Worm (Caenorhabditis elegans) whole organism, L4 larva: Measurements from ENCODE around the gene sand-1.

ENCODE experiments used
- F10B5.3 ChIP-seq: sonication (generic microtip); optimal IDR thresholded peaks from 2 replicates; lab custom pipeline; 2016; ENCODE audit warnings: mild to moderate bottlenecking, missing genetic modification characterization, missing compliant biosample characterization
- F44E2.7 ChIP-seq: fragments of 200-800 bp; sonication (Bioruptor generic); IDR thresholded peaks from 2 replicates; pipeline ENCODE4 v2.1.2; 2022; ENCODE audit warnings: missing genetic modification characterization, missing compliant biosample characterization
- F49E8.2 ChIP-seq: sonication (generic microtip); optimal IDR thresholded peaks from 2 replicates; lab custom pipeline; 2016; ENCODE audit warnings: missing compliant biosample characterization, mild to moderate bottlenecking, missing genetic modification characterization, borderline replicate concordance
- R02D3.7 ChIP-seq: fragments of 150-350 bp; sonication (generic microtip); optimal IDR thresholded peaks from 3 replicates; lab custom pipeline; 2014; ENCODE audit warnings: missing biosample characterization, missing genetic modification characterization
- T26A8.4 ChIP-seq: fragments of 200-800 bp; sonication (Bioruptor generic); IDR thresholded peaks from 2 replicates; pipeline ENCODE4 v1.3.6; 2022; ENCODE audit warnings: missing genetic modification characterization, missing compliant biosample characterization
- Y75B8A.6 ChIP-seq: fragments of 200-800 bp; sonication (Bioruptor generic); IDR thresholded peaks from 2 replicates; pipeline ENCODE4 v1.3.6; 2022; ENCODE audit warnings: missing genetic modification reagents, missing genetic modification characterization, missing compliant biosample characterization
- ZK337.2 ChIP-seq: fragments of 200-800 bp; sonication (Bioruptor generic); IDR thresholded peaks from 2 replicates; pipeline ENCODE4 v1.3.6; 2022; ENCODE audit warnings: missing genetic modification reagents, missing genetic modification characterization, missing compliant biosample characterization
- ZK546.5 ChIP-seq, 2 experiments: sonication (generic microtip); optimal IDR thresholded peaks; 2 replicates each; lab custom pipeline; 2017; ENCODE audit warnings: missing biosample characterization in 2 of 2, missing genetic modification characterization in 2 of 2
- aha-1 ChIP-seq: fragments of 150-350 bp; peaks from one replicate; lab custom pipeline; 2014; ENCODE audit warnings: missing biosample characterization, missing genetic modification characterization
- ama-1 ChIP-seq: fragments of 150-350 bp; optimal IDR thresholded peaks from 2 replicates; lab custom pipeline; 2014; ENCODE audit warnings: inconsistent platforms, mixed read lengths
- arid-1 ChIP-seq: fragments of 200-800 bp; sonication (Bioruptor generic); conservative IDR thresholded peaks from 2 replicates; pipeline ENCODE4 v1.3.6; 2022; ENCODE audit warnings: missing genetic modification reagents, missing genetic modification characterization, missing compliant biosample characterization
- ceh-20 ChIP-seq: fragments of 200-800 bp; sonication (Bioruptor generic); IDR thresholded peaks from 2 replicates; pipeline ENCODE4 v1.3.6; 2022; ENCODE audit warnings: missing genetic modification reagents, missing genetic modification characterization, missing compliant biosample characterization
- daf-16 ChIP-seq, 3 experiments: sonication (generic microtip); optimal IDR thresholded peaks; 2 replicates each; lab custom pipeline; 2016 to 2017; ENCODE audit warnings: missing genetic modification characterization in 3 of 3, missing genetic modification reagents in 3 of 3, mild to moderate bottlenecking in 2 of 3, missing compliant biosample characterization in 2 of 3, missing biosample characterization in 1 of 3, moderate library complexity in 1 of 3
- dmd-8 ChIP-seq: fragments of 200-800 bp; sonication (Bioruptor generic); IDR thresholded peaks from 2 replicates; pipeline ENCODE4 v1.3.6; 2022; ENCODE audit warnings: missing genetic modification characterization, missing compliant biosample characterization
- dpl-1 ChIP-seq: fragments of 150-350 bp; optimal IDR thresholded peaks from 2 replicates; lab custom pipeline; 2014; ENCODE audit warnings: missing biosample characterization, missing genetic modification reagents, missing genetic modification characterization
- duxl-1 ChIP-seq: sonication (generic microtip); optimal IDR thresholded peaks from 2 replicates; lab custom pipeline; 2016; ENCODE audit warnings: mild to moderate bottlenecking, missing genetic modification characterization, moderate library complexity, missing compliant biosample characterization; ENCODE audit not compliant: poor library complexity
- dve-1 ChIP-seq: sonication (generic microtip); optimal IDR thresholded peaks from 2 replicates; lab custom pipeline; 2017; ENCODE audit warnings: antibody characterized with exemption, mild to moderate bottlenecking, missing genetic modification characterization, missing compliant biosample characterization; ENCODE audit not compliant: insufficient read depth
- fkh-10 ChIP-seq: fragments of 150-350 bp; optimal IDR thresholded peaks from 2 replicates; lab custom pipeline; 2014; ENCODE audit warnings: missing biosample characterization, missing genetic modification reagents, missing genetic modification characterization
- fos-1 ChIP-seq: fragments of 150-350 bp; optimal IDR thresholded peaks from 2 replicates; lab custom pipeline; 2014; ENCODE audit warnings: missing biosample characterization, missing genetic modification characterization
- hlh-30 ChIP-seq: sonication (generic microtip); optimal IDR thresholded peaks from 2 replicates; lab custom pipeline; 2017; ENCODE audit warnings: antibody characterized with exemption, mild to moderate bottlenecking, missing genetic modification characterization, missing compliant biosample characterization; ENCODE audit not compliant: insufficient read depth
- hmg-1.1 ChIP-seq: fragments of 200-800 bp; sonication (Bioruptor generic); IDR thresholded peaks from 2 replicates; pipeline ENCODE4 v1.3.6; 2022; ENCODE audit warnings: missing genetic modification reagents, missing genetic modification characterization, missing compliant biosample characterization
- lin-1 ChIP-seq: fragments of 200-800 bp; sonication (Bioruptor generic); IDR thresholded peaks from 2 replicates; pipeline ENCODE4 v1.3.6; 2022; ENCODE audit warnings: missing genetic modification reagents, missing genetic modification characterization, missing compliant biosample characterization
- lin-13 ChIP-seq: fragments of 150-350 bp; optimal IDR thresholded peaks from 2 replicates; lab custom pipeline; 2014; ENCODE audit warnings: missing biosample characterization, missing genetic modification reagents, missing genetic modification characterization
- lin-29 ChIP-seq: fragments of 200-800 bp; sonication (Bioruptor generic); IDR thresholded peaks from 2 replicates; pipeline ENCODE4 v1.3.6; 2022; ENCODE audit warnings: missing genetic modification reagents, missing genetic modification characterization, missing compliant biosample characterization
- lin-38 ChIP-seq: fragments of 200-800 bp; sonication (Bioruptor generic); IDR thresholded peaks from 2 replicates; pipeline ENCODE4 v1.3.6; 2022; ENCODE audit warnings: missing genetic modification reagents, missing genetic modification characterization, missing compliant biosample characterization
- lsy-2 ChIP-seq, 2 experiments: fragments of 150-350 bp in 1 of 2; sonication (generic microtip) in 1 of 2; optimal IDR thresholded peaks; 2 replicates each; lab custom pipeline; 2014 to 2017; ENCODE audit warnings: missing biosample characterization in 2 of 2, missing genetic modification characterization in 2 of 2
- mdt-29 ChIP-seq: fragments of 200-800 bp; sonication (Bioruptor generic); IDR thresholded peaks from 2 replicates; pipeline ENCODE4 v1.3.6; 2022; ENCODE audit warnings: missing genetic modification reagents, missing genetic modification characterization, missing compliant biosample characterization
- mxl-3 ChIP-seq: fragments of 200-800 bp; sonication (Bioruptor generic); optimal IDR thresholded peaks from 2 replicates; lab custom pipeline; 2018; ENCODE audit warnings: mild to moderate bottlenecking, missing genetic modification characterization, missing compliant biosample characterization
- nhr-102 ChIP-seq: sonication (generic microtip); optimal IDR thresholded peaks from 2 replicates; lab custom pipeline; 2016; ENCODE audit warnings: mild to moderate bottlenecking, missing genetic modification characterization, moderate library complexity, missing compliant biosample characterization
- nhr-111 ChIP-seq: fragments of 200-800 bp; sonication (Bioruptor generic); optimal IDR thresholded peaks from 2 replicates; lab custom pipeline; 2018; ENCODE audit warnings: mild to moderate bottlenecking, missing genetic modification characterization, missing compliant biosample characterization
- nhr-25 ChIP-seq: sonication (generic microtip); optimal IDR thresholded peaks from 2 replicates; lab custom pipeline; 2017; ENCODE audit warnings: missing genetic modification characterization, mild to moderate bottlenecking, missing compliant biosample characterization, antibody characterized with exemption, moderate library complexity, borderline replicate concordance; ENCODE audit not compliant: insufficient read depth
- nhr-28 ChIP-seq: fragments of 150-350 bp; optimal IDR thresholded peaks from 2 replicates; lab custom pipeline; 2014; ENCODE audit warnings: missing biosample characterization, missing genetic modification characterization
- nhr-41 ChIP-seq: fragments of 200-800 bp; sonication (Bioruptor generic); IDR thresholded peaks from 2 replicates; pipeline ENCODE4 v1.3.6; 2022; ENCODE audit warnings: missing genetic modification reagents, missing genetic modification characterization, missing compliant biosample characterization
- nhr-42 ChIP-seq: fragments of 200-800 bp; sonication (Bioruptor generic); IDR thresholded peaks from 2 replicates; pipeline ENCODE4 v1.3.6; 2022; ENCODE audit warnings: missing genetic modification characterization, missing compliant biosample characterization
- nhr-48 ChIP-seq: sonication (generic microtip); optimal IDR thresholded peaks from 2 replicates; lab custom pipeline; 2016; ENCODE audit warnings: mild to moderate bottlenecking, missing genetic modification characterization, missing compliant biosample characterization
- pqm-1 ChIP-seq: sonication (generic microtip); optimal IDR thresholded peaks from 2 replicates; lab custom pipeline; 2017; ENCODE audit warnings: missing biosample characterization, missing genetic modification characterization
- set-16 ChIP-seq: fragments of 200-800 bp; sonication (Bioruptor generic); IDR thresholded peaks from 2 replicates; pipeline ENCODE4 v1.3.6; 2022; ENCODE audit warnings: missing genetic modification reagents, missing genetic modification characterization, missing compliant biosample characterization
- snpc-1.2 ChIP-seq: fragments of 200-800 bp; sonication (Bioruptor generic); IDR thresholded peaks from 2 replicates; pipeline ENCODE4 v1.3.6; 2022; ENCODE audit warnings: missing genetic modification reagents, missing genetic modification characterization, missing compliant biosample characterization
- snpc-4 ChIP-seq: fragments of 150-350 bp; optimal IDR thresholded peaks from 2 replicates; lab custom pipeline; 2014; ENCODE audit warnings: missing biosample characterization, missing genetic modification characterization
- tra-1 ChIP-seq: fragments of 200-800 bp; sonication (Bioruptor generic); IDR thresholded peaks from 2 replicates; pipeline ENCODE4 v1.3.6; 2022; ENCODE audit warnings: missing genetic modification reagents, missing genetic modification characterization, missing compliant biosample characterization
- zfp-2 ChIP-seq: sonication (generic microtip); optimal IDR thresholded peaks from 2 replicates; lab custom pipeline; 2016; ENCODE audit warnings: mild to moderate bottlenecking, missing genetic modification characterization, missing compliant biosample characterization

Gene sand-1

ce11 chrIV:5366567-5366966 lies at the start of gene sand-1:
sand-1 (plus strand) TSS chrIV:5366867.
- TF ChIP-seq ama-1 (peak; percentile 14), nhr-41 (GFP tag; lab: Robert Waterston, UW) (no peak)
- TF ChIP-seq, all 104 proteins: peak for 1

- TF ChIP-seq dmd-8 (no peak), ceh-20 (no peak), dpl-1 (no peak), zfp-2 (tag; lab: Kevin White, UChicago) (no peak), T26A8.4 (peak; percentile 80), hmg-1.1 (no peak), mxl-3 (GFP tag; lab: Kevin White, UChicago) (no peak), nhr-102 (tag; lab: Kevin White, UChicago) (peak; percentile 72), arid-1 (0 out of 2 replicates have a peak, but pooled peaks have one; percentile 18), nhr-25 (peak; percentile 22), R02D3.7 (tag; lab: Kevin White, UChicago) (no peak), snpc-4 (tag; lab: Kevin White, UChicago) (peak; percentile 78), snpc-1.2 (GFP tag; lab: Robert Waterston, UW) (peak; percentile 99), duxl-1 (tag; lab: Kevin White, UChicago) (peak; percentile 69), lin-29 (GFP tag; lab: Robert Waterston, UW) (no peak), dve-1 (tag; lab: Kevin White, UChicago) (peak; percentile 70), tra-1 (GFP tag; lab: Robert Waterston, UW) (no peak), lin-1 (GFP tag; lab: Robert Waterston, UW) (no peak), hlh-30 (tag; lab: Kevin White, UChicago) (peak; percentile 31), lin-38 (GFP tag; lab: Robert Waterston, UW) (peak; percentile 54), daf-16 (GFP tag; optimal IDR thresholded peaks at IDR 0.05; lab: Kevin White, UChicago) (no peak), daf-16 (tag; optimal IDR thresholded peaks at IDR 0.05; lab: Kevin White, UChicago) (peak; percentile 31), ZK546.5 (tag; optimal IDR thresholded peaks at IDR 0.05; lab: Kevin White, UChicago) (no peak), F49E8.2 (tag; lab: Kevin White, UChicago) (peak; percentile 53), fkh-10 (no peak), nhr-42 (GFP tag; lab: Robert Waterston, UW) (peak; percentile 25; the same call in 1 of the 2 replicates), nhr-111 (GFP tag; lab: Kevin White, UChicago) (no peak)
These were observed 49.6 kb upstream of the sand-1 start for ce11 chrIV:5317106-5317505.

- TF ChIP-seq pqm-1 (tag; lab: Kevin White, UChicago) (peak; percentile 51), daf-16 (GFP tag; optimal IDR thresholded peaks at IDR 0.05; lab: Kevin White, UChicago) (no peak), daf-16 (tag; optimal IDR thresholded peaks at IDR 0.05; lab: Kevin White, UChicago) (peak; percentile 5), aha-1 (peak; percentile 61), Y75B8A.6 (no peak), nhr-28 (tag; lab: Kevin White, UChicago) (peak; percentile 86), nhr-41 (GFP tag; lab: Robert Waterston, UW) (no peak), F49E8.2 (tag; lab: Kevin White, UChicago) (no peak), lin-38 (GFP tag; lab: Robert Waterston, UW) (no peak), snpc-1.2 (GFP tag; lab: Robert Waterston, UW) (no peak), ZK337.2 (no peak), T26A8.4 (no peak)
These were observed 47.8 kb upstream of the sand-1 start, which contains the start of gene slc-46A for ce11 chrIV:5318835-5319303. slc-46A (plus strand) TSS chrIV:5319253.

- TF ChIP-seq mdt-29 (GFP tag; lab: Robert Waterston, UW) (no peak), lsy-2 (tag; optimal IDR thresholded peaks at IDR 0.05; lab: Kevin White, UChicago) (no peak), daf-16 (GFP tag; optimal IDR thresholded peaks at IDR 0.05; lab: Kevin White, UChicago) (no peak), daf-16 (tag; optimal IDR thresholded peaks at IDR 0.05; lab: Kevin White, UChicago) (no peak), fos-1 (tag; lab: Kevin White, UChicago) (no peak), nhr-48 (no peak), F10B5.3 (no peak), ceh-20 (no peak), set-16 (GFP tag; lab: Robert Waterston, UW) (no peak), F44E2.7 (GFP tag; lab: Robert Waterston, UW) (no peak), lin-13 (GFP tag; lab: Kevin White, UChicago) (no peak)
These were observed 40.5 kb upstream of the sand-1 start, which contains the start of gene Y4C6B.4 for ce11 chrIV:5326144-5326543. Y4C6B.4 (plus strand) TSS chrIV:5326444.
